Fruit fly (Drosophila melanogaster) whole organism: ENCODE results near the gene Sap-r.

ENCODE experiments used
- CG8478 ChIP-seq: fragments of >200 bp; optimal IDR thresholded peaks from 2 replicates; lab custom pipeline; 2018; ENCODE audit warnings: inconsistent platforms
- Dll ChIP-seq: fragments of >200 bp; optimal IDR thresholded peaks from 2 replicates; lab custom pipeline; 2017
- EcR ChIP-seq, 2 experiments: fragments of >200 bp; optimal IDR thresholded peaks; 2 replicates each; lab custom pipeline; 2017; ENCODE audit warnings: missing biosample characterization in 2 of 2, missing genetic modification characterization in 2 of 2, missing genetic modification reagents in 2 of 2
- pan ChIP-seq: fragments of >200 bp; optimal IDR thresholded peaks from 2 replicates; lab custom pipeline; 2017
- psq ChIP-seq: fragments of >200 bp; optimal IDR thresholded peaks from 2 replicates; lab custom pipeline; 2017
- usp ChIP-seq: fragments of >200 bp; optimal IDR thresholded peaks from 2 replicates; lab custom pipeline; 2017; ENCODE audit warnings: missing biosample characterization, missing genetic modification characterization, mixed read lengths

dm6 chr3R:30916024-30916423 lies 27.2 kb upstream of the Sap-r start:
- TF ChIP-seq CG8478 (lab: Kevin White, UChicago) (no peak), Dll (lab: Kevin White, UChicago) (no peak), pan (lab: Kevin White, UChicago) (no peak), psq (no peak), usp (GFP tag; lab: Kevin White, UChicago) (no peak), EcR (GFP tag; optimal IDR thresholded peaks at IDR 0.05; lab: Kevin White, UChicago) (no peak)
